Fruit fly (Drosophila melanogaster) whole organism, embryonic: ENCODE data around the gene mRpL10.
A peak's percentile ranks its signal among the peaks of the same experiment; 100 is the strongest.

Experiments used
- ATbp ChIP-seq: fragments of 200-800 bp; sonication (Bioruptor generic); optimal IDR thresholded peaks from 2 replicates; lab custom pipeline; 2017; ENCODE audit warnings: missing biosample characterization, mild to moderate bottlenecking, missing genetic modification characterization, missing genetic modification reagents
- Aef1 ChIP-seq: fragments of 200-800 bp; sonication (Bioruptor generic); IDR thresholded peaks from 3 replicates; pipeline ENCODE4 v1.3.6; 2022; ENCODE audit warnings: missing biosample characterization, missing genetic modification characterization
- CG10462 ChIP-seq: fragments of 200-800 bp; sonication (Bioruptor generic); optimal IDR thresholded peaks from 2 replicates; lab custom pipeline; 2016; ENCODE audit warnings: missing biosample characterization, missing genetic modification characterization
- CG11085 ChIP-seq: fragments of 200-800 bp; sonication (Bioruptor generic); IDR thresholded peaks from 2 replicates; pipeline ENCODE4 v1.3.6; 2022; ENCODE audit warnings: missing biosample characterization, missing genetic modification characterization
- CG11247 ChIP-seq: fragments of 200-800 bp; sonication (Bioruptor generic); IDR thresholded peaks from 2 replicates; pipeline ENCODE4 v1.3.6; 2022; ENCODE audit warnings: missing biosample characterization, missing genetic modification characterization
- CG12071 ChIP-seq: fragments of 200-800 bp; sonication (Bioruptor generic); optimal IDR thresholded peaks from 3 replicates; lab custom pipeline; 2018; ENCODE audit warnings: missing biosample characterization, mild to moderate bottlenecking, missing genetic modification characterization
- CG14710 ChIP-seq: fragments of 200-800 bp; sonication (Bioruptor generic); optimal IDR thresholded peaks from 3 replicates; lab custom pipeline; 2019; ENCODE audit warnings: missing biosample characterization, mild to moderate bottlenecking, missing genetic modification characterization, moderate library complexity
- CG15696 ChIP-seq: fragments of 200-800 bp; sonication (Bioruptor generic); optimal IDR thresholded peaks from 2 replicates; lab custom pipeline; 2019; ENCODE audit warnings: missing biosample characterization, mild to moderate bottlenecking, missing genetic modification characterization, moderate library complexity
- CG2199 ChIP-seq: fragments of 200-800 bp; sonication (Bioruptor generic); IDR thresholded peaks from 3 replicates; pipeline ENCODE4 v1.3.6; 2022; ENCODE audit warnings: missing biosample characterization, missing genetic modification characterization
- CG32772 ChIP-seq: fragments of 200-800 bp; sonication (Bioruptor generic); IDR thresholded peaks from 2 replicates; pipeline ENCODE4 v1.3.6; 2022; ENCODE audit warnings: missing biosample characterization, missing genetic modification characterization
- CG3281 ChIP-seq: fragments of 200-800 bp; sonication (Bioruptor generic); optimal IDR thresholded peaks from 3 replicates; lab custom pipeline; 2017; ENCODE audit warnings: missing biosample characterization, mild to moderate bottlenecking, missing genetic modification characterization
- CG34224 ChIP-seq: fragments of 200-800 bp; sonication (Bioruptor generic); IDR thresholded peaks from 3 replicates; pipeline ENCODE4 v1.3.6; 2022; ENCODE audit warnings: missing biosample characterization, missing genetic modification characterization; ENCODE audit not compliant: partially characterized antibody
- CG3726 ChIP-seq: fragments of 200-800 bp; sonication (Bioruptor generic); IDR thresholded peaks from 3 replicates; pipeline ENCODE4, ENCODE4 v1.3.6; 2022; ENCODE audit warnings: missing biosample characterization, missing genetic modification characterization
- CG43689 ChIP-seq: fragments of 200-800 bp; sonication (Bioruptor generic); IDR thresholded peaks from 2 replicates; pipeline ENCODE4 v1.3.6; 2022; ENCODE audit warnings: missing biosample characterization, missing genetic modification characterization
- CG4617 ChIP-seq: fragments of 200-800 bp; sonication (Bioruptor generic); optimal IDR thresholded peaks from 3 replicates; lab custom pipeline; 2016; ENCODE audit warnings: missing biosample characterization, missing genetic modification characterization, borderline replicate concordance
- CG6683 ChIP-seq: fragments of 200-800 bp; sonication (Bioruptor generic); optimal IDR thresholded peaks from 2 replicates; lab custom pipeline; 2017; ENCODE audit warnings: missing biosample characterization, mild to moderate bottlenecking, missing genetic modification characterization, missing genetic modification reagents
- CG6689 ChIP-seq: fragments of 200-800 bp; sonication (Bioruptor generic); IDR thresholded peaks from 2 replicates; pipeline ENCODE4 v1.3.6; 2022; ENCODE audit warnings: missing biosample characterization, missing genetic modification characterization
- CG7839 ChIP-seq: fragments of 200-800 bp; sonication (Bioruptor generic); optimal IDR thresholded peaks from 3 replicates; lab custom pipeline; 2018; ENCODE audit warnings: missing biosample characterization, mild to moderate bottlenecking, missing genetic modification characterization, moderate library complexity
- CG8388 ChIP-seq: fragments of 200-800 bp; sonication (Bioruptor generic); optimal IDR thresholded peaks from 2 replicates; lab custom pipeline; 2019; ENCODE audit warnings: missing biosample characterization, mild to moderate bottlenecking, missing genetic modification characterization, moderate library complexity
- Dip2 ChIP-seq: fragments of 200-800 bp; sonication (Bioruptor generic); IDR thresholded peaks from 2 replicates; pipeline ENCODE4 v1.3.6; 2022; ENCODE audit warnings: missing biosample characterization, missing genetic modification characterization
- Dip3 ChIP-seq: fragments of 200-800 bp; sonication (Bioruptor generic); optimal IDR thresholded peaks from 3 replicates; lab custom pipeline; 2016; ENCODE audit warnings: missing biosample characterization, missing genetic modification characterization
- Dll ChIP-seq: fragments of 200-800 bp; sonication (Bioruptor generic); IDR thresholded peaks from 4 replicates; pipeline ENCODE4 v1.3.6; 2022; ENCODE audit warnings: missing biosample characterization, missing genetic modification characterization; ENCODE audit not compliant: partially characterized antibody
- Fer1 ChIP-seq: fragments of 200-800 bp; sonication (Bioruptor generic); optimal IDR thresholded peaks from 2 replicates; lab custom pipeline; 2017; ENCODE audit warnings: missing biosample characterization, mild to moderate bottlenecking, missing genetic modification characterization
- Fer2 ChIP-seq: fragments of 200-800 bp; sonication (Bioruptor generic); optimal IDR thresholded peaks from 2 replicates; lab custom pipeline; 2018; ENCODE audit warnings: missing biosample characterization, mild to moderate bottlenecking, missing genetic modification characterization, moderate library complexity
- H15 ChIP-seq: fragments of 200-800 bp; sonication (Bioruptor generic); IDR thresholded peaks from 3 replicates; pipeline ENCODE4 v1.3.6; 2022; ENCODE audit warnings: missing biosample characterization, missing genetic modification characterization
- H2.0 ChIP-seq: fragments of 200-800 bp; sonication (Bioruptor generic); IDR thresholded peaks from 2 replicates; pipeline ENCODE4 v1.3.6; 2022; ENCODE audit warnings: missing biosample characterization, missing genetic modification characterization
- Kr ChIP-seq: fragments of 200-800 bp; sonication (Bioruptor generic); optimal IDR thresholded peaks from 2 replicates; lab custom pipeline; 2017; ENCODE audit warnings: missing biosample characterization, mild to moderate bottlenecking, missing genetic modification characterization
- Mrtf ChIP-seq: fragments of 200-800 bp; sonication (Bioruptor generic); IDR thresholded peaks from 3 replicates; pipeline ENCODE4 v1.3.6; 2022; ENCODE audit warnings: missing biosample characterization, missing genetic modification characterization
- Nf-YA ChIP-seq: fragments of 200-800 bp; sonication (Bioruptor generic); IDR thresholded peaks from 2 replicates; pipeline ENCODE4 v1.3.6; 2022; ENCODE audit warnings: missing biosample characterization, missing genetic modification characterization
- NfI ChIP-seq: fragments of 200-800 bp; sonication (Bioruptor generic); optimal IDR thresholded peaks from 3 replicates; lab custom pipeline; 2018; ENCODE audit warnings: missing biosample characterization, mild to moderate bottlenecking, missing genetic modification characterization, moderate library complexity
- Oaz ChIP-seq: fragments of 200-800 bp; sonication (Bioruptor generic); IDR thresholded peaks from 2 replicates; pipeline ENCODE4 v1.3.6; 2022; ENCODE audit warnings: missing biosample characterization, missing genetic modification characterization
- PHDP ChIP-seq: fragments of 200-800 bp; sonication (Bioruptor generic); optimal IDR thresholded peaks from 3 replicates; lab custom pipeline; 2018; ENCODE audit warnings: missing biosample characterization, mild to moderate bottlenecking, missing genetic modification characterization, moderate library complexity
- Scr ChIP-seq: fragments of 200-800 bp; sonication (Bioruptor generic); IDR thresholded peaks from 2 replicates; pipeline ENCODE4 v1.3.6; 2022; ENCODE audit warnings: missing biosample characterization, missing genetic modification characterization; ENCODE audit not compliant: partially characterized antibody
- Stat92E ChIP-seq, 3 experiments: fragments of >200 bp in 2 of 3; fragments of 200-800 bp in 1 of 3; sonication (Bioruptor generic) in 1 of 3; optimal IDR thresholded peaks; 2 replicates each; lab custom pipeline; 2017 to 2019; ENCODE audit warnings: missing biosample characterization in 3 of 3, missing genetic modification characterization in 3 of 3, mild to moderate bottlenecking in 1 of 3, moderate library complexity in 1 of 3
- cato ChIP-seq: fragments of 200-800 bp; sonication (Bioruptor generic); optimal IDR thresholded peaks from 2 replicates; lab custom pipeline; 2016; ENCODE audit warnings: missing biosample characterization, missing genetic modification characterization, borderline replicate concordance
- chm ChIP-seq: fragments of 200-800 bp; sonication (Bioruptor generic); IDR thresholded peaks from 2 replicates; pipeline ENCODE4 v1.3.6; 2022; ENCODE audit warnings: missing biosample characterization, missing genetic modification characterization
- chn ChIP-seq: fragments of 200-800 bp; sonication (Bioruptor generic); optimal IDR thresholded peaks from 2 replicates; lab custom pipeline; 2016; ENCODE audit warnings: missing biosample characterization, missing genetic modification characterization
- ci ChIP-seq: fragments of 200-800 bp; sonication (Bioruptor generic); IDR thresholded peaks from 3 replicates; pipeline ENCODE4 v1.3.6; 2022; ENCODE audit warnings: missing biosample characterization, missing genetic modification characterization
- dan ChIP-seq: fragments of 200-800 bp; sonication (Bioruptor generic); IDR thresholded peaks from 2 replicates; pipeline ENCODE4 v1.3.6; 2022; ENCODE audit warnings: missing biosample characterization, missing genetic modification characterization
- dimm ChIP-seq: fragments of 200-800 bp; sonication (Bioruptor generic); IDR thresholded peaks from 2 replicates; pipeline ENCODE4 v1.3.6; 2022; ENCODE audit warnings: missing biosample characterization, missing genetic modification characterization
- emc ChIP-seq: fragments of 200-800 bp; sonication (Bioruptor generic); optimal IDR thresholded peaks from 2 replicates; lab custom pipeline; 2016; ENCODE audit warnings: missing biosample characterization, missing genetic modification characterization
- fu2 ChIP-seq: fragments of 200-800 bp; sonication (Bioruptor generic); optimal IDR thresholded peaks from 2 replicates; lab custom pipeline; 2016; ENCODE audit warnings: missing biosample characterization, missing genetic modification characterization
- klu ChIP-seq: fragments of 200-800 bp; sonication (Bioruptor generic); IDR thresholded peaks from 2 replicates; pipeline ENCODE4 v1.3.6; 2022; ENCODE audit warnings: missing biosample characterization, missing genetic modification characterization
- lola ChIP-seq, 3 experiments: fragments of >200 bp in 2 of 3; fragments of 200-800 bp in 1 of 3; sonication (Bioruptor generic) in 1 of 3; optimal IDR thresholded peaks; 2 replicates each; lab custom pipeline; 2017 to 2019; ENCODE audit warnings: missing biosample characterization in 3 of 3, missing genetic modification characterization in 3 of 3, mild to moderate bottlenecking in 1 of 3, moderate library complexity in 1 of 3
- nau ChIP-seq: fragments of 200-800 bp; sonication (Bioruptor generic); optimal IDR thresholded peaks from 3 replicates; lab custom pipeline; 2017; ENCODE audit warnings: missing biosample characterization, mild to moderate bottlenecking, missing genetic modification characterization, missing genetic modification reagents
- nmo ChIP-seq: fragments of 200-800 bp; sonication (Bioruptor generic); optimal IDR thresholded peaks from 2 replicates; lab custom pipeline; 2018; ENCODE audit warnings: missing biosample characterization, mild to moderate bottlenecking, missing genetic modification characterization, moderate library complexity
- oc ChIP-seq: fragments of 200-800 bp; sonication (Bioruptor generic); optimal IDR thresholded peaks from 2 replicates; lab custom pipeline; 2018; ENCODE audit warnings: missing biosample characterization, mild to moderate bottlenecking, missing genetic modification characterization, moderate library complexity
- phol ChIP-seq: fragments of 200-800 bp; sonication (Bioruptor generic); optimal IDR thresholded peaks from 3 replicates; lab custom pipeline; 2018; ENCODE audit warnings: missing biosample characterization, mild to moderate bottlenecking, missing genetic modification characterization, moderate library complexity
- pum ChIP-seq: fragments of 200-800 bp; sonication (Bioruptor generic); optimal IDR thresholded peaks from 2 replicates; lab custom pipeline; 2016; ENCODE audit warnings: missing biosample characterization, missing genetic modification characterization
- schlank ChIP-seq: fragments of 200-800 bp; sonication (Bioruptor generic); optimal IDR thresholded peaks from 2 replicates; lab custom pipeline; 2018; ENCODE audit warnings: missing biosample characterization, mild to moderate bottlenecking, missing genetic modification characterization

Gene mRpL10

DNA sequence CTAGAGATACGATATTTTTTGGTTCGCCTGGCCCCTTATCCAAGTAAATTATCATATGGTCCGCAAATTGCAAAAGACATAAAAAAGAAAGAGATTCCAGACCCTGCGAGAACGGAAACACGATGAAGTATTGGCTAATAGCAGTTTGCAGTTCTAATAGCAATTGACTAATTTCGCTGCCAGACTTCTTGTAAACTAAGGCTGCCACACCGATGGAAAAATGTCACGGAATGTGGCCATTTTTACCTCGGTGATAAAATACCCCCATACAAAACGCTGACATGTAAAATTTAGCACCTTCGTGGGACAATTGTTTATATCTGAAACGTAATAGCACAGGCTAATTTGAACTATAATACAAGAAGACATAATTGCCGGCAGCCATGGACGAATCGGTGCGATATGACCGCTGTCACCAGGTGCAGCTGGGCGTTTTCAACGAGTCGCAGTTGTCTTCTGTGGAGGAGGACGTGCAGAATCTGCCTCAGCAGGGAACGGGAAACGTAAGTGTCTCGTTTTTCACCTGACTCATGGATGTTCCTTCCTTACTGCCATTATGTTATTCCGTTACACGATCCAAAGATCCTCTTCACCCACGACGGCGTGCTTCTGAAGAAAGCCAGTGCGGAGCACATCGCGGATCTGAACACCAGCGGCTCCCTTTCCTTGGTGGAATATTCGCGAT lies 3.7 kb downstream of the mRpL10 start, which contains the start of the genes Tbc1d15-17 and CG11617 (continued):
- TF ChIP-seq CG3726 (GFP tag; lab: Robert Waterston, UW) (no peak), Mrtf (GFP tag; lab: Robert Waterston, UW) (no peak), Dip2 (GFP tag; lab: Robert Waterston, UW) (no peak), CG43689 (GFP tag; lab: Robert Waterston, UW) (no peak), cato (GFP tag; lab: Kevin White, UChicago) (no peak), CG3281 (GFP tag; lab: Kevin White, UChicago) (no peak), fu2 (no peak), CG8388 (GFP tag; lab: Kevin White, UChicago) (no peak), PHDP (tag; lab: Kevin White, UChicago) (no peak), Fer1 (GFP tag; lab: Kevin White, UChicago) (peak; percentile 46), Nf-YA (no peak), H2.0 (GFP tag; lab: Robert Waterston, UW) (no peak), NfI (peak; percentile 13), schlank (tag; lab: Kevin White, UChicago) (no peak), Stat92E (GFP tag; optimal IDR thresholded peaks at IDR 0.05; lab: Kevin White, UChicago) (peak in 1 of 3 experiments; percentile 32), CG6689 (no peak), ci (GFP tag; lab: Robert Waterston, UW) (no peak), oc (no peak), CG11085 (GFP tag; lab: Robert Waterston, UW) (no peak), dimm (GFP tag; lab: Robert Waterston, UW) (no peak), emc (GFP tag; lab: Kevin White, UChicago) (no peak), Dll (peak; percentile 55; the same call in 2 of the 4 replicates), CG15696 (tag; lab: Kevin White, UChicago) (no peak), CG12071 (GFP tag; lab: Kevin White, UChicago) (no peak), ATbp (GFP tag; lab: Kevin White, UChicago) (no peak), Dip3 (GFP tag; lab: Kevin White, UChicago) (no peak), H15 (GFP tag; lab: Robert Waterston, UW) (no peak), Oaz (GFP tag; lab: Robert Waterston, UW) (no peak), klu (GFP tag; lab: Robert Waterston, UW) (no peak), CG2199 (peak; percentile 84), pum (no peak), CG4617 (GFP tag; lab: Kevin White, UChicago) (peak; percentile 96), chm (GFP tag; lab: Robert Waterston, UW) (no peak), nmo (peak; percentile 42), phol (peak; percentile 56), CG10462 (no peak), chn (GFP tag; lab: Kevin White, UChicago) (no peak), Scr (GFP tag; lab: Robert Waterston, UW) (peak; percentile 55), nau (GFP tag; lab: Kevin White, UChicago) (no peak), Aef1 (GFP tag; lab: Robert Waterston, UW) (no peak), CG14710 (peak; percentile 63), lola (GFP tag; optimal IDR thresholded peaks at IDR 0.05; lab: Kevin White, UChicago) (no peak), dan (GFP tag; lab: Robert Waterston, UW) (no peak), CG6683 (no peak), Kr (GFP tag; lab: Kevin White, UChicago) (no peak), CG34224 (GFP tag; lab: Robert Waterston, UW) (peak; percentile 47; the same call in 1 of the 3 replicates), Fer2 (no peak), CG7839 (tag; lab: Kevin White, UChicago) (no peak), CG32772 (GFP tag; lab: Robert Waterston, UW) (no peak), CG11247 (no peak)
